Worm (Caenorhabditis elegans) whole organism, young adult: ENCODE results near the gene lgc-24.

ENCODE experiments used
- attf-3 ChIP-seq: fragments of 200-800 bp; sonication (Bioruptor generic); conservative IDR thresholded peaks from 2 replicates; pipeline ENCODE4 v1.3.6; 2022; ENCODE audit warnings: missing genetic modification reagents, missing genetic modification characterization, missing compliant biosample characterization
- attf-5 ChIP-seq: fragments of 200-800 bp; sonication (Bioruptor generic); optimal IDR thresholded peaks from 2 replicates; lab custom pipeline; 2018; ENCODE audit warnings: mild to moderate bottlenecking, missing genetic modification characterization, missing compliant biosample characterization
- die-1 ChIP-seq: sonication (generic microtip); optimal IDR thresholded peaks from 2 replicates; lab custom pipeline; 2016; ENCODE audit warnings: missing genotype, mild to moderate bottlenecking, missing genetic modification characterization, missing compliant biosample characterization
- egrh-3 ChIP-seq: fragments of 200-800 bp; sonication (Bioruptor generic); IDR thresholded peaks from 2 replicates; pipeline ENCODE4 v1.3.6; 2022; ENCODE audit warnings: missing genetic modification reagents, missing genetic modification characterization, missing compliant biosample characterization
- let-526 ChIP-seq: fragments of 200-800 bp; sonication (Bioruptor generic); IDR thresholded peaks from 2 replicates; pipeline ENCODE4 v1.3.6; 2022; ENCODE audit warnings: missing genetic modification reagents, missing genetic modification characterization, missing compliant biosample characterization

DNA sequence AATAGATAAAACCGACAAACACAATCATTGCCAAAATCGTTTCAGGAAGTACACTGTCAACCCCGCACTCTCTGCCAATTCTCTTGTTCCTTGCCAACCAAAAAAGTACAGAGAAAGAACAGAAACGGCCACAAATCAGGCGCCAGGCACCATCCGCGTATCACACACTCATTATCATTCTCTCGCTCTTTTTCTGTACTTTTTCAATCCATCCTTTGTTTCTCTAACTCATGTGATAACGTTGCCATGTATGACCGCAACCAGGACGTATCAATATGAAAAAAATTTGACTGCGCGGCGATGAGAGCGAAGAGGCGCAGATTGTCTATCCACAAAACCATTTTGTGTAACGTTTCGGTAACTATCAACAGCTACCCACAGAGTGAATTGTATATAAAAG lies 36.3 kb downstream of the lgc-24 start, which contains the start of gene col-181:
- TF ChIP-seq attf-3 (GFP tag; lab: Robert Waterston, UW) (no peak), attf-5 (GFP tag; lab: Kevin White, UChicago) (no peak), let-526 (GFP tag; lab: Robert Waterston, UW) (no peak), die-1 (tag; lab: Kevin White, UChicago) (peak; percentile 8), egrh-3 (GFP tag; lab: Robert Waterston, UW) (no peak)
